Worm (Caenorhabditis elegans): Measurements from ENCODE around the gene ZK1127.4.

The ZK1127.4 gene

ce11 chrII:7056328-7056727, 2.6 kb downstream of the ZK1127.4 start:
- TF ChIP-seq alr-1 (tag; optimal IDR thresholded peaks at IDR 0.05; ENCODE audit: borderline replicate concordance) (no peak), unc-62 (GFP tag; optimal IDR thresholded peaks at IDR 0.05) (no peak), efl-1 (optimal IDR thresholded peaks at IDR 0.05) (no peak), efl-1 (GFP tag; optimal IDR thresholded peaks at IDR 0.05 in 1 of 2) (no peak), C04F5.9 (tag; optimal IDR thresholded peaks at IDR 0.05) (no peak), tlp-1 (tag; optimal IDR thresholded peaks at IDR 0.05) (no peak), nhr-71 (tag; optimal IDR thresholded peaks at IDR 0.05) (no peak), elt-2 (tag; optimal IDR thresholded peaks at IDR 0.05) (no peak), pqm-1 (tag; optimal IDR thresholded peaks at IDR 0.05) (no peak), ama-1 (optimal IDR thresholded peaks at IDR 0.05) (no peak), grh-1 (GFP tag; IDR thresholded peaks at IDR 0.05) (no peak), elt-3 (tag; optimal IDR thresholded peaks at IDR 0.05) (no peak), fkh-4 (tag; optimal IDR thresholded peaks at IDR 0.05; ENCODE audit: borderline replicate concordance) (no peak), nhr-84 (tag; optimal IDR thresholded peaks at IDR 0.05) (no peak), sup-37 (GFP tag; optimal IDR thresholded peaks at IDR 0.05) (no peak), vab-15 (tag; optimal IDR thresholded peaks at IDR 0.05) (no peak), zip-4 (GFP tag; optimal IDR thresholded peaks at IDR 0.05) (no peak)

DNA sequence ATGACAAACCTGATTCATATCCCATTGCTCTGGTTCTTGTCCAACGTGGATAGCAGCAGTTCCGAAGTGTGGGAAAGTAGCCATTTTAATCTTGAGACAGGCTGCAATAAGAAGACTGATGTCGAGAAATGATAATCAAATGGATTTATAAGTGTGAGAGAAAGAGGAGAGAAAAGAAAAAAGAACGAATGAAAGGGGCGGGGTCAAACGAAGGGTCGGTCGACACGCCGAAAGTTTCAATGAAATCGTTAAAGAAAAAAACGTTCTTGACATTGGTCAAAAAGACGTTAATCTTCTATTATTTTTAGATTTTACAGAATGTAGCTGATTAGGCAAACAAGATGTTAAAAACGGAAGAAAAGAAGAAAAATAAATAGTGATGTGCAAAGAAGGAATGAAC, 4.1 kb downstream of the ZK1127.4 start, which contains the start of gene cth-2:
TSS of gene cth-2 (minus strand) at position 101 of the 400 bp plus-strand sequence.
- TF ChIP-seq unc-30 (tag; optimal IDR thresholded peaks at IDR 0.05) (no peak), C04F5.9 (tag; optimal IDR thresholded peaks at IDR 0.05) (no peak), mep-1 (tag; optimal IDR thresholded peaks at IDR 0.05) (peak; percentile 12), dpl-1 (GFP tag; optimal IDR thresholded peaks at IDR 0.05) (no peak), efl-3 (GFP tag; optimal IDR thresholded peaks at IDR 0.05) (no peak), rnt-1 (tag; optimal IDR thresholded peaks at IDR 0.05) (no peak), lin-14 (GFP tag; optimal IDR thresholded peaks at IDR 0.05) (peak; percentile 32), unc-62 (GFP tag; optimal IDR thresholded peaks at IDR 0.05) (no peak), unc-98 (GFP tag; IDR thresholded peaks at IDR 0.05) (no peak), mef-2 (tag; optimal IDR thresholded peaks at IDR 0.05) (no peak), zip-4 (GFP tag; optimal IDR thresholded peaks at IDR 0.05) (no peak), blmp-1 (tag; optimal IDR thresholded peaks at IDR 0.05) (peak; percentile 64), alr-1 (tag; optimal IDR thresholded peaks at IDR 0.05; ENCODE audit: borderline replicate concordance) (no peak), swsn-7 (tag; optimal IDR thresholded peaks at IDR 0.05) (no peak)

- TF ChIP-seq mef-2 (tag; optimal IDR thresholded peaks at IDR 0.05) (no peak), sup-37 (GFP tag; optimal IDR thresholded peaks at IDR 0.05) (no peak), nhr-11 (tag; optimal IDR thresholded peaks at IDR 0.05) (no peak), nhr-76 (tag; optimal IDR thresholded peaks at IDR 0.05) (no peak), Y116A8C.19 (tag; optimal IDR thresholded peaks at IDR 0.05; ENCODE audit: borderline replicate concordance) (no peak), mdl-1 (tag; optimal IDR thresholded peaks at IDR 0.05) (peak in 1 of 2 experiments; percentile 75), isw-1 (GFP tag; IDR thresholded peaks at IDR 0.05) (no peak), blmp-1 (tag; optimal IDR thresholded peaks at IDR 0.05) (peak; percentile 62), snpc-4 (tag; optimal IDR thresholded peaks at IDR 0.05) (no peak), dpl-1 (GFP tag; optimal IDR thresholded peaks at IDR 0.05) (peak in 2 of 3 experiments; percentile 32 to 36), fos-1 (tag; optimal IDR thresholded peaks at IDR 0.05) (peak; percentile 14), swsn-7 (tag; optimal IDR thresholded peaks at IDR 0.05) (no peak), irx-1 (tag; optimal IDR thresholded peaks at IDR 0.05) (no peak), lir-3 (tag; optimal IDR thresholded peaks at IDR 0.05; ENCODE audit: poor library complexity) (peak; percentile 37), mep-1 (tag; optimal IDR thresholded peaks at IDR 0.05) (peak; percentile 39), dsc-1 (tag; optimal IDR thresholded peaks at IDR 0.05) (peak; percentile 45), xbp-1 (tag; optimal IDR thresholded peaks at IDR 0.05) (no peak), nhr-71 (tag; optimal IDR thresholded peaks at IDR 0.05) (peak; percentile 91), ceh-82 (tag; optimal IDR thresholded peaks at IDR 0.05) (no peak), C16A3.4 (tag; optimal IDR thresholded peaks at IDR 0.05) (peak; percentile 18), efl-1 (optimal IDR thresholded peaks at IDR 0.05) (peak in 1 of 2 experiments; percentile 28), efl-1 (GFP tag; optimal IDR thresholded peaks at IDR 0.05 in 1 of 2) (peak; percentile 7 to 87), aha-1 (tag; optimal IDR thresholded peaks at IDR 0.05) (no peak), tbx-2 (tag; optimal IDR thresholded peaks at IDR 0.05) (peak; percentile 70), snu-23 (GFP tag; optimal IDR thresholded peaks at IDR 0.05) (peak; percentile 69), elt-2 (tag; optimal IDR thresholded peaks at IDR 0.05) (peak; percentile 83), nhr-90 (tag; optimal IDR thresholded peaks at IDR 0.05; ENCODE audit: poor library complexity) (peak; percentile 61), ceh-90 (tag; optimal IDR thresholded peaks at IDR 0.05) (no peak), nhr-85 (tag) (peak; percentile 94), pax-3 (tag; optimal IDR thresholded peaks at IDR 0.05) (no peak), unc-30 (tag; optimal IDR thresholded peaks at IDR 0.05) (no peak), sptf-1 (tag; optimal IDR thresholded peaks at IDR 0.05) (no peak), C04F5.9 (tag; optimal IDR thresholded peaks at IDR 0.05) (no peak)
These were observed 5.6 kb downstream of the ZK1127.4 start for ce11 chrII:7059274-7059757.

Data from whole organism, L1 larva.